Worm (Caenorhabditis elegans): ENCODE results near the gene D1086.7.

ce11 chrV:14100886-14101285 lies 16.8 kb downstream of the D1086.7 start, which contains the start of gene D1086.12:
- TF ChIP-seq elt-2 (tag; optimal IDR thresholded peaks at IDR 0.05): no peak
- TF ChIP-seq ztf-11 (tag; optimal IDR thresholded peaks at IDR 0.05): no peak
- no peak for TF ChIP-seq ama-1 (optimal IDR thresholded peaks at IDR 0.05)
- no peak for TF ChIP-seq ceh-82 (tag; optimal IDR thresholded peaks at IDR 0.05)
- TF ChIP-seq unc-62 (GFP tag; optimal IDR thresholded peaks at IDR 0.05): no peak
- TF ChIP-seq pqm-1 (tag; optimal IDR thresholded peaks at IDR 0.05): no peak
- no peak for TF ChIP-seq nhr-237 (tag; optimal IDR thresholded peaks at IDR 0.05)
- no peak for TF ChIP-seq egl-27 (tag; optimal IDR thresholded peaks at IDR 0.05)
- no peak for TF ChIP-seq nhr-77 (tag; optimal IDR thresholded peaks at IDR 0.05)
- no peak for TF ChIP-seq nhr-28 (tag; optimal IDR thresholded peaks at IDR 0.05)
- no peak for TF ChIP-seq zag-1 (tag; optimal IDR thresholded peaks at IDR 0.05)

Measured in whole organism, L3 larva.